Worm (Caenorhabditis elegans) whole organism, early embryonic: Measurements from ENCODE around the gene Y62H9A.7.

ENCODE experiments used
- B0310.2 ChIP-seq: sonication (generic microtip); optimal IDR thresholded peaks from 2 replicates; lab custom pipeline; 2016; ENCODE audit warnings: mild to moderate bottlenecking, missing genetic modification characterization, missing compliant biosample characterization
- ama-1 ChIP-seq: fragments of 150-350 bp; optimal IDR thresholded peaks from 2 replicates; lab custom pipeline; 2014
- ceh-13 ChIP-seq: fragments of 200-800 bp; sonication (Bioruptor generic); optimal IDR thresholded peaks from 2 replicates; lab custom pipeline; 2018; ENCODE audit warnings: mild to moderate bottlenecking, missing genetic modification characterization, missing compliant biosample characterization
- ceh-36 ChIP-seq: sonication (generic microtip); optimal IDR thresholded peaks from 2 replicates; lab custom pipeline; 2016; ENCODE audit warnings: missing genetic modification characterization, inconsistent platforms, missing compliant biosample characterization
- ets-7 ChIP-seq: sonication (generic microtip); optimal IDR thresholded peaks from 2 replicates; lab custom pipeline; 2016; ENCODE audit warnings: missing genotype, missing genetic modification characterization, missing compliant biosample characterization
- flt-1 ChIP-seq: fragments of 200-800 bp; sonication (Bioruptor generic); IDR thresholded peaks from 2 replicates; pipeline ENCODE4 v1.3.6; 2022; ENCODE audit warnings: missing genetic modification characterization, missing compliant biosample characterization
- hmg-4 ChIP-seq: fragments of 200-800 bp; sonication (Bioruptor generic); optimal IDR thresholded peaks from 2 replicates; lab custom pipeline; 2018; ENCODE audit warnings: mild to moderate bottlenecking, missing genetic modification characterization, missing compliant biosample characterization
- tra-4 ChIP-seq: sonication (generic microtip); optimal IDR thresholded peaks from 2 replicates; lab custom pipeline; 2017; ENCODE audit warnings: missing genetic modification characterization, missing compliant biosample characterization

- TF ChIP-seq ama-1 (lab: Kevin White, UChicago) (no peak), flt-1 (GFP tag; lab: Robert Waterston, UW) (no peak), B0310.2 (tag; lab: Kevin White, UChicago) (no peak), ceh-36 (tag; lab: Kevin White, UChicago) (no peak), tra-4 (tag; lab: Kevin White, UChicago) (no peak), ceh-13 (GFP tag; lab: Kevin White, UChicago) (no peak), hmg-4 (GFP tag; lab: Kevin White, UChicago) (no peak), ets-7 (no peak)
Observed at ce11 chrX:11931559-11931958, 46.1 kb upstream of the Y62H9A.7 start, which contains the start of gene dot-1.4.
